Fruit fly (Drosophila melanogaster): ENCODE results near the gene Ets65A.
A peak's percentile ranks its signal among the peaks of the same experiment; 100 is the strongest.

Ets65A gene

DNA sequence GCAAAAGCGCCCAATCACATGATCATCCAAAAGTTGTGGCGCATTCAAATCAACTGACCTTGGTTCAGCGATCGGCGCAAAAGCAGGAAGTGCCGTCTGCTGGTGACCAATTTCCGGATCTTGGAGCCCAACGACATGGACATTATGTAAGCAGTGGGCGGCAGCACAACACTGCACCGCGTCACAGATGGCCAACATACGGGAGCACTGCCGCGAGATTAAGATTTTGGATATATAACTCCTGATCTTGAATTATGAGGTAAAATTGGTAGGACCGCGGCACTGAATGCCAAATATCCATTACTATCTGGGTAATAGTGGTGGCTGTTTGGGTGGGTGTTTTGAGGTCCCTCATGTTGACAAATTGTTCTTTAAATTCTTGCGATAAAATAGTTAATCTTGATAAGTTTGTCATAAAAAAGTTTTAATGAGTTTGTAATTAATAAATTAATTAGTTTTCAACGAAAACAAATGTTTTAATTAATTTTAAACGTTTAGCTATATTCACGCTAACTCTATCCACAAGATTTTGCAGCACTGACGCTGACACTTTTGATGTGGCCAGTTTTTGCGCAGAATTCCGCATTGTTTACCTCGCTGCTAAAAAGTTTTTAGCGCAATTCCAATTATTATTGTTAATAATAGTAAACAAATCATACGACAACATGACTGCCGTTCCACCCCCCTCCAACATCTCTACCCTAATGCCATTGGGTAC lies 22.3 kb upstream of the Ets65A start, which contains the start of the genes CG13295 and CG6610 (continued):
- TF ChIP-seq nerfin-2 (GFP tag; IDR thresholded peaks at IDR 0.05; ENCODE audit: partially characterized antibody) (no peak), E2f2 (GFP tag; IDR thresholded peaks at IDR 0.05) (peak; percentile 40; the same call in 1 of the 2 replicates), CG11723 (GFP tag; optimal IDR thresholded peaks at IDR 0.05) (peak; percentile 21), CG12744 (GFP tag; optimal IDR thresholded peaks at IDR 0.05) (peak; percentile 17), nmo (GFP tag; optimal IDR thresholded peaks at IDR 0.05) (peak; percentile 84), lab (GFP tag; optimal IDR thresholded peaks at IDR 0.05) (peak; percentile 61), CG17829 (tag; optimal IDR thresholded peaks at IDR 0.05) (peak; percentile 38), CG1233 (GFP tag; optimal IDR thresholded peaks at IDR 0.05) (peak; percentile 51), CG3281 (GFP tag; optimal IDR thresholded peaks at IDR 0.05) (peak; percentile 56), Hmr (GFP tag; optimal IDR thresholded peaks at IDR 0.05) (peak; percentile 26), pnt (GFP tag; optimal IDR thresholded peaks at IDR 0.05) (peak; percentile 7), shn (GFP tag; optimal IDR thresholded peaks at IDR 0.05) (peak; percentile 19), CG8944 (GFP tag; optimal IDR thresholded peaks at IDR 0.05) (no peak), rib (GFP tag; IDR thresholded peaks at IDR 0.05) (no peak), az2 (GFP tag; optimal IDR thresholded peaks at IDR 0.05) (peak; percentile 27), gcm (GFP tag; optimal IDR thresholded peaks at IDR 0.05) (peak; percentile 11), CG17328 (GFP tag; IDR thresholded peaks at IDR 0.05) (no peak), row (GFP tag; IDR thresholded peaks at IDR 0.05) (peak; percentile 95), Bteb2 (GFP tag; optimal IDR thresholded peaks at IDR 0.05) (peak; percentile 36), CG9609 (GFP tag; optimal IDR thresholded peaks at IDR 0.05) (peak; percentile 31), CG12219 (GFP tag; optimal IDR thresholded peaks at IDR 0.05) (peak; percentile 4), CG7839 (tag; optimal IDR thresholded peaks at IDR 0.05) (peak; percentile 62), tx (GFP tag; optimal IDR thresholded peaks at IDR 0.05) (peak; percentile 18), Meics (GFP tag; optimal IDR thresholded peaks at IDR 0.05) (peak; percentile 52), trh (GFP tag; optimal IDR thresholded peaks at IDR 0.05) (no peak), CG2116 (GFP tag; optimal IDR thresholded peaks at IDR 0.05) (peak; percentile 41), MBD-R2 (GFP tag; IDR thresholded peaks at IDR 0.05) (peak; percentile 68), seq (GFP tag; IDR thresholded peaks at IDR 0.05) (no peak), CG8359 (GFP tag; optimal IDR thresholded peaks at IDR 0.05; ENCODE audit: borderline replicate concordance) (no peak), CG15479 (GFP tag; optimal IDR thresholded peaks at IDR 0.05) (no peak), exex (tag; optimal IDR thresholded peaks at IDR 0.05) (peak; percentile 31), al (GFP tag; IDR thresholded peaks at IDR 0.05) (peak; percentile 63), bcd (GFP tag; optimal IDR thresholded peaks at IDR 0.05) (peak; percentile 58), NfI (GFP tag; optimal IDR thresholded peaks at IDR 0.05) (peak; percentile 61), gro (GFP tag; optimal IDR thresholded peaks at IDR 0.05) (no peak), CG12391 (tag; optimal IDR thresholded peaks at IDR 0.05) (peak; percentile 71), Spps (tag; optimal IDR thresholded peaks at IDR 0.05) (peak; percentile 1), grn (GFP tag; optimal IDR thresholded peaks at IDR 0.05) (no peak), CG1832 (GFP tag; optimal IDR thresholded peaks at IDR 0.05) (no peak), Sry-β (GFP tag; optimal IDR thresholded peaks at IDR 0.05) (peak; percentile 97), CG1529 (GFP tag; optimal IDR thresholded peaks at IDR 0.05) (peak; percentile 29), Atf6 (GFP tag; IDR thresholded peaks at IDR 0.05) (peak; percentile 35; the same call in 1 of the 2 replicates), zfh2 (GFP tag; optimal IDR thresholded peaks at IDR 0.05) (peak; percentile 64), CG3847 (GFP tag; IDR thresholded peaks at IDR 0.05) (peak; percentile 71), Med (GFP tag) (peak; percentile 86), Doc2 (GFP tag; IDR thresholded peaks at IDR 0.05) (no peak), CG11695 (GFP tag; IDR thresholded peaks at IDR 0.05) (0 out of 3 replicates have a peak, but pooled peaks have one; percentile 40), CG5245 (GFP tag; optimal IDR thresholded peaks at IDR 0.05) (no peak), B-H1 (GFP tag; IDR thresholded peaks at IDR 0.05) (no peak; the same call in 2 of the 3 replicates), CG10543 (GFP tag; optimal IDR thresholded peaks at IDR 0.05) (peak; percentile 75)
